Worm (Caenorhabditis elegans) whole organism, L4 larva: ENCODE data around the gene syx-3.
A peak's percentile ranks its signal among the peaks of the same experiment; 100 is the strongest.

Experiments
- F37D6.2 ChIP-seq: sonication (generic microtip); optimal IDR thresholded peaks from 2 replicates; lab custom pipeline; 2016; ENCODE audit warnings: mild to moderate bottlenecking, missing genetic modification characterization, missing compliant biosample characterization
- F49E8.2 ChIP-seq: sonication (generic microtip); optimal IDR thresholded peaks from 2 replicates; lab custom pipeline; 2016; ENCODE audit warnings: missing compliant biosample characterization, mild to moderate bottlenecking, missing genetic modification characterization, borderline replicate concordance
- R02D3.7 ChIP-seq: fragments of 150-350 bp; sonication (generic microtip); optimal IDR thresholded peaks from 3 replicates; lab custom pipeline; 2014; ENCODE audit warnings: missing biosample characterization, missing genetic modification characterization
- T20F7.1 ChIP-seq: fragments of 200-800 bp; sonication (Bioruptor generic); optimal IDR thresholded peaks from 2 replicates; lab custom pipeline; 2018; ENCODE audit warnings: mild to moderate bottlenecking, missing genetic modification characterization, missing compliant biosample characterization
- T26A8.4 ChIP-seq: fragments of 200-800 bp; sonication (Bioruptor generic); IDR thresholded peaks from 2 replicates; pipeline ENCODE4 v1.3.6; 2022; ENCODE audit warnings: missing genetic modification characterization, missing compliant biosample characterization
- Y105C5A.15 ChIP-seq: fragments of 200-800 bp; sonication (Bioruptor generic); IDR thresholded peaks from 2 replicates; pipeline ENCODE4 v1.3.6; 2022; ENCODE audit warnings: missing genetic modification characterization, missing compliant biosample characterization
- Y5F2A.4 ChIP-seq: fragments of 200-800 bp; sonication (Bioruptor generic); optimal IDR thresholded peaks from 2 replicates; lab custom pipeline; 2018; ENCODE audit warnings: mild to moderate bottlenecking, missing genetic modification characterization, missing compliant biosample characterization
- aha-1 ChIP-seq: fragments of 150-350 bp; peaks from one replicate; lab custom pipeline; 2014; ENCODE audit warnings: missing biosample characterization, missing genetic modification characterization
- ama-1 ChIP-seq: fragments of 150-350 bp; optimal IDR thresholded peaks from 2 replicates; lab custom pipeline; 2014; ENCODE audit warnings: inconsistent platforms, mixed read lengths
- ceh-28 ChIP-seq: fragments of 150-350 bp; optimal IDR thresholded peaks from 2 replicates; lab custom pipeline; 2014; ENCODE audit warnings: missing biosample characterization, missing genetic modification reagents, missing genetic modification characterization
- ces-1 ChIP-seq: fragments of 150-350 bp; sonication (generic microtip); optimal IDR thresholded peaks from 4 replicates; lab custom pipeline; 2014; ENCODE audit warnings: missing biosample characterization, missing genetic modification reagents, missing genetic modification characterization
- ctbp-1 ChIP-seq: fragments of 200-800 bp; sonication (Bioruptor generic); IDR thresholded peaks from 2 replicates; pipeline ENCODE4 v1.3.6; 2022; ENCODE audit warnings: missing genetic modification reagents, missing genetic modification characterization, missing compliant biosample characterization
- daf-19 ChIP-seq: fragments of 200-800 bp; sonication (Bioruptor generic); conservative IDR thresholded peaks from 2 replicates; pipeline ENCODE4 v1.3.6; 2022; ENCODE audit warnings: missing genetic modification characterization, missing compliant biosample characterization
- daf-8 ChIP-seq: fragments of 200-800 bp; sonication (Bioruptor generic); IDR thresholded peaks from 2 replicates; pipeline ENCODE4 v1.3.6; 2022; ENCODE audit warnings: missing genetic modification characterization, missing compliant biosample characterization
- dmd-6 ChIP-seq: fragments of 200-800 bp; sonication (Bioruptor generic); IDR thresholded peaks from 2 replicates; pipeline ENCODE4 v1.3.6; 2022; ENCODE audit warnings: missing genetic modification reagents, missing genetic modification characterization, missing compliant biosample characterization
- fos-1 ChIP-seq: fragments of 150-350 bp; optimal IDR thresholded peaks from 2 replicates; lab custom pipeline; 2014; ENCODE audit warnings: missing biosample characterization, missing genetic modification characterization
- hmg-1.1 ChIP-seq: fragments of 200-800 bp; sonication (Bioruptor generic); IDR thresholded peaks from 2 replicates; pipeline ENCODE4 v1.3.6; 2022; ENCODE audit warnings: missing genetic modification reagents, missing genetic modification characterization, missing compliant biosample characterization
- lin-15B ChIP-seq: fragments of 150-350 bp; sonication (generic microtip); optimal IDR thresholded peaks from 3 replicates; lab custom pipeline; 2014; ENCODE audit warnings: missing biosample characterization, missing genetic modification characterization
- lsy-2 ChIP-seq, 2 experiments: fragments of 150-350 bp in 1 of 2; sonication (generic microtip) in 1 of 2; optimal IDR thresholded peaks; 2 replicates each; lab custom pipeline; 2014 to 2017; ENCODE audit warnings: missing biosample characterization in 2 of 2, missing genetic modification characterization in 2 of 2
- mdt-29 ChIP-seq: fragments of 200-800 bp; sonication (Bioruptor generic); IDR thresholded peaks from 2 replicates; pipeline ENCODE4 v1.3.6; 2022; ENCODE audit warnings: missing genetic modification reagents, missing genetic modification characterization, missing compliant biosample characterization
- mxl-2 ChIP-seq: fragments of 200-800 bp; sonication (Bioruptor generic); conservative IDR thresholded peaks from 2 replicates; pipeline ENCODE4 v1.3.6; 2022; ENCODE audit warnings: missing genetic modification reagents, missing genetic modification characterization, missing compliant biosample characterization
- mxl-3 ChIP-seq: fragments of 200-800 bp; sonication (Bioruptor generic); optimal IDR thresholded peaks from 2 replicates; lab custom pipeline; 2018; ENCODE audit warnings: mild to moderate bottlenecking, missing genetic modification characterization, missing compliant biosample characterization
- nhr-111 ChIP-seq: fragments of 200-800 bp; sonication (Bioruptor generic); optimal IDR thresholded peaks from 2 replicates; lab custom pipeline; 2018; ENCODE audit warnings: mild to moderate bottlenecking, missing genetic modification characterization, missing compliant biosample characterization
- nhr-25 ChIP-seq: sonication (generic microtip); optimal IDR thresholded peaks from 2 replicates; lab custom pipeline; 2017; ENCODE audit warnings: missing genetic modification characterization, mild to moderate bottlenecking, missing compliant biosample characterization, antibody characterized with exemption, moderate library complexity, borderline replicate concordance; ENCODE audit not compliant: insufficient read depth
- nhr-28 ChIP-seq: fragments of 150-350 bp; optimal IDR thresholded peaks from 2 replicates; lab custom pipeline; 2014; ENCODE audit warnings: missing biosample characterization, missing genetic modification characterization
- nhr-6 ChIP-seq: fragments of 150-350 bp; optimal IDR thresholded peaks from 2 replicates; lab custom pipeline; 2014; ENCODE audit warnings: missing biosample characterization, missing genetic modification characterization
- rbr-2 ChIP-seq: sonication (generic microtip); optimal IDR thresholded peaks from 2 replicates; lab custom pipeline; 2016; ENCODE audit warnings: missing genotype, missing genetic modification characterization, missing compliant biosample characterization
- snpc-4 ChIP-seq: fragments of 150-350 bp; optimal IDR thresholded peaks from 2 replicates; lab custom pipeline; 2014; ENCODE audit warnings: missing biosample characterization, missing genetic modification characterization
- spr-1 ChIP-seq: sonication (generic microtip); optimal IDR thresholded peaks from 2 replicates; lab custom pipeline; 2016; ENCODE audit warnings: mild to moderate bottlenecking, missing genetic modification characterization, missing compliant biosample characterization
- tag-97 ChIP-seq: fragments of 200-800 bp; sonication (Bioruptor generic); IDR thresholded peaks from 2 replicates; pipeline ENCODE4 v1.3.6; 2022; ENCODE audit warnings: missing genetic modification characterization, missing compliant biosample characterization
- unc-62 ChIP-seq, 3 experiments: fragments of 150-350 bp in 1 of 3; sonication (generic microtip); optimal IDR thresholded peaks in 2 of 3; peaks in 1 of 3; 1 replicate in 1 of 3; 2 replicates in 2 of 3; lab custom pipeline; 2014 to 2017; ENCODE audit warnings: missing biosample characterization in 3 of 3, missing genetic modification characterization in 3 of 3, missing genetic modification reagents in 3 of 3, missing genotype in 1 of 3
- zag-1 ChIP-seq: fragments of 150-350 bp; optimal IDR thresholded peaks from 2 replicates; lab custom pipeline; 2014; ENCODE audit warnings: missing biosample characterization, missing genetic modification characterization
- zfp-3 ChIP-seq: fragments of 200-800 bp; sonication (Bioruptor generic); conservative IDR thresholded peaks from 2 replicates; pipeline ENCODE4 v1.3.6; 2022; ENCODE audit warnings: missing genetic modification reagents, missing genetic modification characterization, missing compliant biosample characterization
- zip-11 ChIP-seq: fragments of 200-800 bp; sonication (Bioruptor generic); IDR thresholded peaks from 2 replicates; pipeline ENCODE4 v1.3.6; 2022; ENCODE audit warnings: missing genetic modification characterization, missing compliant biosample characterization
- zip-2 ChIP-seq: fragments of 150-350 bp; optimal IDR thresholded peaks from 2 replicates; lab custom pipeline; 2014; ENCODE audit warnings: missing biosample characterization, missing genetic modification characterization
- ztf-7 ChIP-seq: fragments of 150-350 bp; optimal IDR thresholded peaks from 2 replicates; lab custom pipeline; 2014; ENCODE audit warnings: missing biosample characterization, missing genetic modification characterization

The syx-3 gene

ce11 chrX:5319214-5319838 lies 29.6 kb upstream of the syx-3 start (continued):
- TF ChIP-seq nhr-25 (tag; lab: Kevin White, UChicago) (no peak), snpc-4 (tag; lab: Kevin White, UChicago) (peak; percentile 15), dmd-6 (GFP tag; lab: Robert Waterston, UW) (peak; percentile 57), ctbp-1 (peak; percentile 77), R02D3.7 (tag; lab: Kevin White, UChicago) (no peak), rbr-2 (tag; lab: Kevin White, UChicago) (peak; percentile 61), Y105C5A.15 (GFP tag; lab: Robert Waterston, UW) (no peak; the same call in 1 of the 2 replicates), zfp-3 (GFP tag; lab: Robert Waterston, UW) (no peak), mdt-29 (GFP tag; lab: Robert Waterston, UW) (peak; percentile 33; the same call in 1 of the 2 replicates), spr-1 (tag; lab: Kevin White, UChicago) (peak; percentile 11), fos-1 (no peak), tag-97 (GFP tag; lab: Robert Waterston, UW) (no peak), mxl-2 (GFP tag; lab: Robert Waterston, UW) (peak; percentile 64; the same call in 1 of the 2 replicates), zip-11 (no peak), lin-15B (no peak), lsy-2 (tag; optimal IDR thresholded peaks at IDR 0.05; lab: Kevin White, UChicago) (no peak), unc-62 (GFP tag; optimal IDR thresholded peaks at IDR 0.05 in 1 of 2; lab: Kevin White, UChicago) (peak in 1 of 2 experiments; percentile 96), unc-62 (tag; optimal IDR thresholded peaks at IDR 0.05; lab: Kevin White, UChicago) (no peak), ceh-28 (tag; lab: Kevin White, UChicago) (no peak), hmg-1.1 (peak; percentile 88), ces-1 (GFP tag; lab: Kevin White, UChicago) (no peak), zip-2 (tag; lab: Kevin White, UChicago) (peak; percentile 39), T20F7.1 (GFP tag; lab: Kevin White, UChicago) (peak; percentile 18), daf-19 (peak; percentile 77), ztf-7 (tag; lab: Kevin White, UChicago) (peak; percentile 68), aha-1 (tag; lab: Kevin White, UChicago) (peak; percentile 98), nhr-111 (GFP tag; lab: Kevin White, UChicago) (peak; percentile 68), F37D6.2 (tag; lab: Kevin White, UChicago) (peak; percentile 51), mxl-3 (GFP tag; lab: Kevin White, UChicago) (peak; percentile 63), nhr-6 (tag; lab: Kevin White, UChicago) (no peak), zag-1 (tag; lab: Kevin White, UChicago) (no peak)

- no peak for TF ChIP-seq ama-1 (lab: Kevin White, UChicago)
- TF ChIP-seq nhr-25 (tag; lab: Kevin White, UChicago) = no peak
- no peak for TF ChIP-seq aha-1 (tag; lab: Kevin White, UChicago)
- no peak for TF ChIP-seq Y5F2A.4
- TF ChIP-seq T26A8.4 = no peak
- TF ChIP-seq lin-15B = no peak
- no peak for TF ChIP-seq daf-19
- TF ChIP-seq R02D3.7 (tag; lab: Kevin White, UChicago) = no peak
- TF ChIP-seq F37D6.2 (tag; lab: Kevin White, UChicago) = no peak
- TF ChIP-seq nhr-28 (tag; lab: Kevin White, UChicago) = no peak
These were observed 27.3 kb upstream of the syx-3 start for ce11 chrX:5321563-5321962.

- no peak for TF ChIP-seq F49E8.2 (tag; lab: Kevin White, UChicago)
- no peak for TF ChIP-seq daf-8 (GFP tag; lab: Robert Waterston, UW)
- TF ChIP-seq R02D3.7 (tag; lab: Kevin White, UChicago) = no peak
- TF ChIP-seq zip-2 (tag; lab: Kevin White, UChicago) = no peak
These were observed 25.6 kb upstream of the syx-3 start, which contains the start of gene sto-2 for ce11 chrX:5323287-5323686. sto-2 (minus strand) TSS chrX:5323387.
